Fruit fly (Drosophila melanogaster) whole organism, pupa: Measurements from ENCODE around the gene CG34001.

Source experiments
- CG10348 ChIP-seq: fragments of 200-800 bp; sonication (Bioruptor generic); IDR thresholded peaks from 2 replicates; pipeline ENCODE4 v1.3.6; 2022; ENCODE audit warnings: missing biosample characterization, missing genetic modification characterization
- CG12605 ChIP-seq: fragments of 200-800 bp; sonication (Bioruptor generic); IDR thresholded peaks from 2 replicates; pipeline ENCODE4 v1.3.6; 2022; ENCODE audit warnings: missing biosample characterization, missing genetic modification characterization
- CG13204 ChIP-seq: fragments of 200-800 bp; sonication (Bioruptor generic); optimal IDR thresholded peaks from 2 replicates; lab custom pipeline; 2018; ENCODE audit warnings: missing biosample characterization, mild to moderate bottlenecking, missing genetic modification characterization, moderate library complexity
- CG14655 ChIP-seq: fragments of 200-800 bp; sonication (Bioruptor generic); optimal IDR thresholded peaks from 3 replicates; lab custom pipeline; 2017; ENCODE audit warnings: mild to moderate bottlenecking, missing biosample characterization, missing genetic modification reagents, missing genetic modification characterization
- CG15710 ChIP-seq: fragments of 200-800 bp; sonication (Bioruptor generic); optimal IDR thresholded peaks from 2 replicates; lab custom pipeline; 2018; ENCODE audit warnings: missing biosample characterization, mild to moderate bottlenecking, missing genetic modification characterization, moderate library complexity
- CG17806 ChIP-seq: fragments of 200-800 bp; sonication (Bioruptor generic); optimal IDR thresholded peaks from 2 replicates; lab custom pipeline; 2018; ENCODE audit warnings: missing biosample characterization, mild to moderate bottlenecking, missing genetic modification characterization, moderate library complexity
- CG32121 ChIP-seq: fragments of 200-800 bp; sonication (Bioruptor generic); IDR thresholded peaks from 2 replicates; pipeline ENCODE4 v1.3.6; 2022; ENCODE audit warnings: missing biosample characterization, missing genetic modification characterization
- CG34367 ChIP-seq: fragments of 200-800 bp; sonication (Bioruptor generic); optimal IDR thresholded peaks from 2 replicates; lab custom pipeline; 2018; ENCODE audit warnings: missing biosample characterization, mild to moderate bottlenecking, missing genetic modification characterization
- CG4496 ChIP-seq: fragments of 200-800 bp; sonication (Bioruptor generic); IDR thresholded peaks from 3 replicates; pipeline ENCODE4 v1.3.6; 2022; ENCODE audit warnings: missing biosample characterization, missing genetic modification characterization
- CG8159 ChIP-seq: fragments of 200-800 bp; sonication (Bioruptor generic); optimal IDR thresholded peaks from 3 replicates; lab custom pipeline; 2018; ENCODE audit warnings: missing biosample characterization, mild to moderate bottlenecking, missing genetic modification characterization, moderate library complexity
- CG8301 ChIP-seq: fragments of 200-800 bp; sonication (Bioruptor generic); optimal IDR thresholded peaks from 2 replicates; lab custom pipeline; 2018; ENCODE audit warnings: missing biosample characterization, mild to moderate bottlenecking, missing genetic modification characterization
- CG9948 ChIP-seq: fragments of 200-800 bp; sonication (Bioruptor generic); optimal IDR thresholded peaks from 2 replicates; lab custom pipeline; 2018; ENCODE audit warnings: missing biosample characterization, mild to moderate bottlenecking, missing genetic modification characterization, moderate library complexity
- D1 ChIP-seq: fragments of 200-800 bp; sonication (Bioruptor generic); optimal IDR thresholded peaks from 2 replicates; lab custom pipeline; 2018; ENCODE audit warnings: missing biosample characterization, mild to moderate bottlenecking, missing genetic modification characterization, moderate library complexity
- EcR ChIP-seq: fragments of 200-800 bp; sonication (Bioruptor generic); optimal IDR thresholded peaks from 3 replicates; lab custom pipeline; 2019; ENCODE audit warnings: missing biosample characterization, missing genetic modification characterization, mild to moderate bottlenecking, moderate library complexity, missing genetic modification reagents
- Ets98B ChIP-seq: fragments of 200-800 bp; sonication (Bioruptor generic); IDR thresholded peaks from 2 replicates; pipeline ENCODE4 v1.3.6; 2022; ENCODE audit warnings: missing biosample characterization, missing genetic modification characterization
- Pif1A ChIP-seq: fragments of 200-800 bp; sonication (Bioruptor generic); optimal IDR thresholded peaks from 3 replicates; lab custom pipeline; 2016; ENCODE audit warnings: missing biosample characterization, missing genetic modification characterization
- Pif1B ChIP-seq: fragments of 200-800 bp; sonication (Bioruptor generic); optimal IDR thresholded peaks from 3 replicates; lab custom pipeline; 2016; ENCODE audit warnings: missing biosample characterization, missing genetic modification characterization
- Snoo ChIP-seq: fragments of 200-800 bp; sonication (Bioruptor generic); optimal IDR thresholded peaks from 3 replicates; lab custom pipeline; 2017; ENCODE audit warnings: missing biosample characterization, mild to moderate bottlenecking, missing genetic modification characterization, inconsistent platforms
- fd96Ca ChIP-seq: fragments of 200-800 bp; sonication (Bioruptor generic); IDR thresholded peaks from 3 replicates; pipeline ENCODE4 v1.3.6; 2022; ENCODE audit warnings: missing biosample characterization, missing genetic modification characterization
- gl ChIP-seq: fragments of 200-800 bp; sonication (Bioruptor generic); optimal IDR thresholded peaks from 2 replicates; lab custom pipeline; 2018; ENCODE audit warnings: missing biosample characterization, mild to moderate bottlenecking, missing genetic modification characterization
- rn ChIP-seq: fragments of 200-800 bp; sonication (Bioruptor generic); IDR thresholded peaks from 2 replicates; pipeline ENCODE4 v1.3.6; 2022; ENCODE audit warnings: missing biosample characterization, missing genetic modification characterization

CG34001 gene

DNA sequence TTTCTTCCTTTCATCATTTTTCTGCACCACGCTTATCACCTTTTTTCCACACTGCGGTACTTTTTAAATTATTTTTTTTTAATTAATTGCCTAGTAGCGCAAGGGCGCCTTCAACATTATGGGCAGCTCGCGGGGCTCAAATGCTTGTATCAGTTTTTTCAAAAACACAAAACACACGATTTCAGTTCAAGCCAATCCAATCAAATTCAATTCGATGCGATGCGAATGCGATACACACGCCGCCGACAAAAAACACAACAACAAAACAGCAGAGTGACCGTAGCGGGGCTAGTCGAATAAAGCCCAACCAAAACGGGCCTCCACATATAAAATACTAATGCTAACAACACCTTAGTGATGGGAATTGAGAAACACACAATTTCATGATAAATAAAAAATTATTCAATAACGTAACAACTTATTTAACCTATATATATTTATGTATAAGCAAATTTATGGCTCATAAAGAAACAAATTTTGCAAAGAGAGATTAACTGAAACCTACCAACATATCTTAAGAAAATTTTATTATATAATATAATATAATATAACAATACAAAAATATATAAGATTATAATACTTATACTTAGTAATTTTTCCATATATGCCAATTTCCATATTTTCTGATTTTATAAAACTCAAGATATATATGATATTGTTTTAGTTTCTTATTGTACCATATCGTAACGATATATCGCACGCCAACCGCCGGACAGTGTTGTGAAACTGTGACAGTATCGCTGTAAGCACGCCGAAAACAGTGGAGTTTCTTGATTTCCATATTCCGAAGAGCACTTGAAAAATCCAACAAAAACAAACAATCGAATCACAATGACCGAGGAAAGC, 30.1 kb downstream of the CG34001 start, which contains the start of the genes CG32066 and CG8003:
Gene CG32066 (minus strand): TSS at position 270 of the 846 bp plus-strand sequence.
Gene CG8003 (plus strand): TSS at position 732 of the 846 bp plus-strand sequence.
- TF ChIP-seq CG32121 (GFP tag; lab: Robert Waterston, UW) (peak; percentile 49; the same call in 1 of the 2 replicates), Ets98B (GFP tag; lab: Robert Waterston, UW) (peak; percentile 23; the same call in 1 of the 2 replicates), CG13204 (GFP tag; lab: Kevin White, UChicago) (no peak), CG34367 (tag; lab: Kevin White, UChicago) (no peak), CG14655 (no peak), D1 (tag; lab: Kevin White, UChicago) (peak; percentile 62), CG9948 (no peak), CG10348 (GFP tag; lab: Robert Waterston, UW) (no peak), fd96Ca (GFP tag; lab: Robert Waterston, UW) (peak; percentile 13; the same call in 1 of the 3 replicates), rn (no peak), CG8159 (no peak), CG17806 (tag; lab: Kevin White, UChicago) (no peak), CG4496 (GFP tag; lab: Robert Waterston, UW) (peak; percentile 31; the same call in 2 of the 3 replicates), CG15710 (tag; lab: Kevin White, UChicago) (peak; percentile 36), Pif1B (peak; percentile 19), Snoo (tag; lab: Kevin White, UChicago) (no peak), EcR (GFP tag; lab: Kevin White, UChicago) (peak; percentile 45), gl (tag; lab: Kevin White, UChicago) (no peak), CG8301 (tag; lab: Kevin White, UChicago) (peak; percentile 9), Pif1A (peak; percentile 42), CG12605 (GFP tag; lab: Robert Waterston, UW) (no peak)
- TF ChIP-seq, all 21 proteins: peak for 10

DNA sequence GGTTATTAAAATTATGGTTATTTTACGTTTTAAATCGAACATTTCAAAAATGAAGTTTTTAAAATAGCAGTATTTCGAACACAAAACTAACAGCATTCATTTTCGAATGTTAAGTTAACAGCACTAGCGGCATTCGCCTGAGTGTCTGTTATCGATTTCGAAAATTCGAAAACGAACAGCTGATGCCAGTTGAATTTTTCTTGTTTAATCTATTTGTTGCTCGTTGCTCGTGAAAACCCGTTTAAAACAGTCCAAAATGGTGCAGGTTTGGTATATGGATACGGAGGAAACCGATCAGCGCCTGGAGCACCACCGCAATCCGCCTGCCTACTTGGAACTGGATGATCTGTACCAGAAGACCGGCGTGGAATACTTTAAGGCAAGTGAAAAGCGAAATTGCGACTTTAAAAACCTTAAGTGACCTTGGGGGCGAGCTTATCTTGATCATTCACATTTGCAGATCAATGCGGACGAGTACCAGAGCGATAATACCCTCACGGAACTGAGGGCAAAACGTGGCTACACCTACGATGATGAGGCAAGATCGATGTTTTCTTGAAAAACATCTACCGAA, 32.4 kb downstream of the CG34001 start, which contains the start of gene Adi1:
Gene Adi1 (plus strand): TSS at position 187 of the 574 bp plus-strand sequence.
- no peak for TF ChIP-seq gl (tag; lab: Kevin White, UChicago)
- peak; percentile 22 for TF ChIP-seq EcR (GFP tag; lab: Kevin White, UChicago)
- TF ChIP-seq, all 21 proteins: peak for 1

DNA sequence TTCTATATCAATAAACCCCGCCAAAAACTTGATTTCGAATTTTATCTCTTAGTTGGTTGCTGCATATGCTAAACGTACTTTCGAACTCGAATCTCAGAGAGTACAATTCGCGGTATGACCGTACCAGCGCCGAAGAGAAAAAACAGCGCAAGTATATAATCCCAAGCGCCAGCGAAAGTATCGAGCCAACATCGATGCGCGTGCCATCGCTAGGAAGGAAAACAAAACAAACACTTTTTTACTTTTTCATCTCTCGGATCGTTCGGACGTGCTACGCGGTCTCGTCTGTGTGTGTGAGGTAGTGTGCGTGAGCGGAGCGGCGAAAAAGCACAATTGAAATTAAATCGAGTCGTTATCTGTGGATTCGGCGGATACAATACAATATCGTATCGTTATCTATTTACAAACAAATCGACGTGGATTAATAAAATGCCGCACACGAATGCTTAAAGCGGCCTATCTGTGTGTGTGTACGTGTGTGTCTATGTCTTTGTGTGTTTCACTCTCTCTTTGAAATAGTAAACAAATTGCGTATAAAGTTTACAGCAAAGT, 33.7 kb downstream of the CG34001 start, which contains the start of gene simj:
Gene simj (plus strand): TSS at position 229 of the 552 bp plus-strand sequence.
- TF ChIP-seq CG10348 (GFP tag; lab: Robert Waterston, UW), result no peak
- peak; percentile 34 for TF ChIP-seq CG8301 (tag; lab: Kevin White, UChicago)
- 0 out of 2 replicates have a peak, but pooled peaks have one; percentile 35 for TF ChIP-seq rn
- peak; percentile 22 for TF ChIP-seq EcR (GFP tag; lab: Kevin White, UChicago)
- peak; percentile 41 for TF ChIP-seq gl (tag; lab: Kevin White, UChicago)
- TF ChIP-seq CG32121 (GFP tag; lab: Robert Waterston, UW), result peak; percentile 71
- TF ChIP-seq fd96Ca (GFP tag; lab: Robert Waterston, UW), result peak; percentile 76
- peak; percentile 69 for TF ChIP-seq CG13204 (GFP tag; lab: Kevin White, UChicago)
- peak; percentile 35 for TF ChIP-seq CG34367 (tag; lab: Kevin White, UChicago)
- peak; percentile 49 for TF ChIP-seq Pif1A
- TF ChIP-seq CG14655, result peak; percentile 16
- no peak for TF ChIP-seq D1 (tag; lab: Kevin White, UChicago)
- peak; percentile 72 for TF ChIP-seq CG4496 (GFP tag; lab: Robert Waterston, UW)
- TF ChIP-seq Ets98B (GFP tag; lab: Robert Waterston, UW), result peak; percentile 69
- TF ChIP-seq CG17806 (tag; lab: Kevin White, UChicago), result no peak
- TF ChIP-seq CG15710 (tag; lab: Kevin White, UChicago), result peak; percentile 52
- TF ChIP-seq CG9948, result peak; percentile 6
- peak; percentile 62; the same call in 1 of the 2 replicates for TF ChIP-seq CG12605 (GFP tag; lab: Robert Waterston, UW)
- peak; percentile 40 for TF ChIP-seq CG8159
- TF ChIP-seq Pif1B, result peak; percentile 34
- peak; percentile 52 for TF ChIP-seq Snoo (tag; lab: Kevin White, UChicago)
- TF ChIP-seq, all 21 proteins: peak for 18

DNA sequence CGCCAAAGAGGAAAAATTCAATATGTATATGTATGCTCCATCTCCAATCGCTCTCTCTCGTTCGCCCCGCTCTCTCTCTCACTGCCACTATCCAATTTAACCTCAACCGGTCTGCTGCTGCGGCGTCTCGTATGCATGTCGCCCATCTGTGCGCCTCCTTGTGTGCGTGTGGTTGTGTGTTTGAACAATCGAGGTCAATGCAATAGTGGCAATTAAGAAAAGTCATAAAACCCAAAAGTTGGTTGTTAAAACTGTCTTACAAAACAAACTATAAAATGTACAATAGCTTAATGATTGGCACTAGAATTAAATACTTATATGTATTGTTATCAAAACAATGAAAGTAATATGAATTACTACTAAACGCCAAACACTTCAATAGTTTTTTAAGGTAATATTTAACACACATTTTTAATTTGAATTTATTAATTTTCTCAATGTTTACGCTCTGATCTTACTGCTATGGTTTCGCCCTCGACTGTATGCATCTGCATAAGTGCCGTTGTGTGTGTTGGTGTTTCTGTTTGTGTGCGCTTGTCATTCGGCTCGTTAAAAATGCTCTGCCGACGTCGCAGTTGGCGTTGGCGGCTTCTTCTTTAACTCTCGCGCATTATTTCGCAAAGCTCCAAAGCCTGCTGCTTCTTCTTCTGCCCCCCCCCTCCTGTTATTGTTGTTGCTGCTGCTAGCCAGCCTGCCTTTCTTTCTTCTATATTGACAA, 34.7 kb downstream of the CG34001 start:
- TF ChIP-seq CG15710 (tag; lab: Kevin White, UChicago) (peak; percentile 99), CG14655 (peak; percentile 99), CG17806 (tag; lab: Kevin White, UChicago) (peak; percentile 99), CG13204 (GFP tag; lab: Kevin White, UChicago) (peak; percentile 96), Pif1A (peak; percentile 97), D1 (tag; lab: Kevin White, UChicago) (peak; percentile 98), CG12605 (GFP tag; lab: Robert Waterston, UW) (peak; percentile 94), CG34367 (tag; lab: Kevin White, UChicago) (peak; percentile 98), CG8159 (peak; percentile 99), Snoo (tag; lab: Kevin White, UChicago) (peak; percentile 98), fd96Ca (GFP tag; lab: Robert Waterston, UW) (peak; percentile 79), EcR (GFP tag; lab: Kevin White, UChicago) (peak; percentile 68), CG8301 (tag; lab: Kevin White, UChicago) (peak; percentile 99), CG10348 (GFP tag; lab: Robert Waterston, UW) (peak; percentile 83; the same call in 1 of the 2 replicates), rn (peak; percentile 93), Ets98B (GFP tag; lab: Robert Waterston, UW) (peak; percentile 91), gl (tag; lab: Kevin White, UChicago) (peak; percentile 97), CG9948 (peak; percentile 99), Pif1B (peak; percentile 97), CG4496 (GFP tag; lab: Robert Waterston, UW) (peak; percentile 94), CG32121 (GFP tag; lab: Robert Waterston, UW) (peak; percentile 94)
